Fruit fly (Drosophila melanogaster): ENCODE results near the gene CG4390.

CG4390 gene

DNA sequence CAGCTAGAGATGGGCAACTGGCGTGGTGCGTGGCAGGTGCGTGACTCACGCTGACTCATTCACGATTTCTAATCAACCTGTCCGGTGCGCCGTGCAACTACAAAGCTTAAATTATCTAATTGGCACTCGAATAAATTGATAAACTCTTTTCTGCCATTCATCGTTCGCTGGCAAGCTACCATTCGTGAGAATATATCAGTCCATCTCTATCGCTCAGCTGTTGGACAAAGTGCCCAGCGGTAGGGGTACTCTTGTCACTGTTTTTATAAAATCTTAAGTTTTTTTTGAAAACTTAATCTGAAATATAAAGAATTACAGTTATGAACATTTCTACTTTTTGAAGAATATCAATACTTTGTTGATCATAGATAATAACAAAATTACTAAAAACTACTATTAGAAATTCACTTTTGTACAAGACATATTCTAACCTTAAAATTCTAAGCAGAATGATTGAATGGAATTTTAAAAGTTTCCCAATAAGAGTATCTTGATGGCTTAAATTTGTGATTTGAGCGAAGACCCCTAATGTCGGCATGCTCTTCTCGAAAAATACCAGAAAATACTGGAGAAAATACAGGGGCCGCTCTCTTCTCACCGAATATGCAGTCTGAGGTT is 38.3 kb downstream of the CG4390 start, which contains the start of the genes PIG-L and psidin (continued):
- peak; percentile 61; the same call in 2 of the 3 replicates for TF ChIP-seq CG7357 (GFP tag; IDR thresholded peaks at IDR 0.05)
- TF ChIP-seq Taf1 (GFP tag; IDR thresholded peaks at IDR 0.05), result peak; percentile 5; the same call in 1 of the 2 replicates
- peak; percentile 43; the same call in 1 of the 2 replicates for TF ChIP-seq onecut (GFP tag; IDR thresholded peaks at IDR 0.05)
- TF ChIP-seq her (GFP tag; optimal IDR thresholded peaks at IDR 0.05), result peak; percentile 60
- TF ChIP-seq CG2199 (GFP tag; IDR thresholded peaks at IDR 0.05), result 0 out of 3 replicates have a peak, but pooled peaks have one; percentile 47
- TF ChIP-seq CG13424 (tag; optimal IDR thresholded peaks at IDR 0.05), result peak; percentile 94
- peak; percentile 81 for TF ChIP-seq CG13624 (GFP tag; optimal IDR thresholded peaks at IDR 0.05)
- no peak for TF ChIP-seq hth (optimal IDR thresholded peaks at IDR 0.05)
- TF ChIP-seq dmrt11E (tag; optimal IDR thresholded peaks at IDR 0.05), result peak; percentile 88
- TF ChIP-seq ATbp (GFP tag; optimal IDR thresholded peaks at IDR 0.05), result peak; percentile 18
- peak; percentile 70 for TF ChIP-seq CG17186 (GFP tag; optimal IDR thresholded peaks at IDR 0.05)
- TF ChIP-seq ac (GFP tag; optimal IDR thresholded peaks at IDR 0.05), result no peak
- TF ChIP-seq CG2129 (GFP tag; IDR thresholded peaks at IDR 0.05; ENCODE audit: partially characterized antibody), result peak; percentile 93
- TF ChIP-seq H15 (GFP tag; IDR thresholded peaks at IDR 0.05), result peak; percentile 21; the same call in 1 of the 3 replicates
- peak; percentile 39 for TF ChIP-seq CG7372 (GFP tag; IDR thresholded peaks at IDR 0.05)
- peak; percentile 91 for TF ChIP-seq CG2712 (tag; optimal IDR thresholded peaks at IDR 0.05)
- TF ChIP-seq CG5953 (GFP tag; IDR thresholded peaks at IDR 0.05), result no peak
- TF ChIP-seq CG9215 (GFP tag; IDR thresholded peaks at IDR 0.05), result peak; percentile 82
- TF ChIP-seq CG6791 (GFP tag; IDR thresholded peaks at IDR 0.05; ENCODE audit: partially characterized antibody), result peak; percentile 93
- no peak for TF ChIP-seq lab (GFP tag; optimal IDR thresholded peaks at IDR 0.05)
- no peak for TF ChIP-seq CG7745 (tag; optimal IDR thresholded peaks at IDR 0.05)
- peak; percentile 63 for TF ChIP-seq CG13123 (GFP tag; optimal IDR thresholded peaks at IDR 0.05)
- no peak for TF ChIP-seq tap (tag; optimal IDR thresholded peaks at IDR 0.05)
- peak; percentile 83 for TF ChIP-seq CG2678 (tag; optimal IDR thresholded peaks at IDR 0.05)
- no peak for TF ChIP-seq nom (GFP tag; optimal IDR thresholded peaks at IDR 0.05)
- peak; percentile 72 for TF ChIP-seq Mes4 (GFP tag; optimal IDR thresholded peaks at IDR 0.05)
- peak; percentile 79 for TF ChIP-seq CG9609 (GFP tag; optimal IDR thresholded peaks at IDR 0.05)
- TF ChIP-seq CG11504 (tag; optimal IDR thresholded peaks at IDR 0.05), result peak; percentile 80
- TF ChIP-seq CG3726 (GFP tag; IDR thresholded peaks at IDR 0.05), result no peak
- TF ChIP-seq CG11696 (GFP tag; IDR thresholded peaks at IDR 0.05), result no peak
- TF ChIP-seq ci (GFP tag; IDR thresholded peaks at IDR 0.05), result peak; percentile 66
- peak; percentile 69 for TF ChIP-seq dm (GFP tag; optimal IDR thresholded peaks at IDR 0.05)
- TF ChIP-seq CG7786 (GFP tag; optimal IDR thresholded peaks at IDR 0.05), result peak; percentile 75
- TF ChIP-seq CG14965 (GFP tag; optimal IDR thresholded peaks at IDR 0.05; ENCODE audit: borderline replicate concordance), result no peak
- TF ChIP-seq GATAe (GFP tag; conservative IDR thresholded peaks at IDR 0.05), result peak; percentile 22; the same call in 1 of the 2 replicates
- TF ChIP-seq CG11398 (GFP tag; optimal IDR thresholded peaks at IDR 0.05), result peak; percentile 56
- no peak for TF ChIP-seq CG17912 (GFP tag; optimal IDR thresholded peaks at IDR 0.05)
- peak; percentile 98 for TF ChIP-seq Ets65A (GFP tag)
- TF ChIP-seq CG6272 (GFP tag; IDR thresholded peaks at IDR 0.05), result peak; percentile 60
- peak; percentile 32 for TF ChIP-seq gt (GFP tag; IDR thresholded peaks at IDR 0.05)
- peak; percentile 80 for TF ChIP-seq B-H2 (GFP tag; optimal IDR thresholded peaks at IDR 0.05)
- TF ChIP-seq lmd (GFP tag; IDR thresholded peaks at IDR 0.05), result peak; percentile 76
- peak; percentile 31 for TF ChIP-seq CG2875 (GFP tag; optimal IDR thresholded peaks at IDR 0.05)
- TF ChIP-seq Hr51 (GFP tag; optimal IDR thresholded peaks at IDR 0.05), result peak; percentile 77 to 91
- peak; percentile 68 for TF ChIP-seq CG2116 (GFP tag; optimal IDR thresholded peaks at IDR 0.05)
- TF ChIP-seq ems (GFP tag; optimal IDR thresholded peaks at IDR 0.05), result peak; percentile 77
- peak; percentile 26 for TF ChIP-seq Rx (GFP tag; IDR thresholded peaks at IDR 0.05)
- peak; percentile 76 for TF ChIP-seq CG8388 (GFP tag; optimal IDR thresholded peaks at IDR 0.05)
- TF ChIP-seq Bdp1 (GFP tag; optimal IDR thresholded peaks at IDR 0.05), result peak; percentile 78
- TF ChIP-seq CG7839 (tag; optimal IDR thresholded peaks at IDR 0.05), result peak; percentile 88
